Fruit fly (Drosophila melanogaster) whole organism, embryonic: ENCODE measurements around the gene CG42489.

Experiments used
- Ada2b ChIP-seq: fragments of 200-800 bp; sonication (Bioruptor generic); IDR thresholded peaks from 2 replicates; pipeline ENCODE4 v1.3.6; 2022; ENCODE audit warnings: missing biosample characterization, missing genetic modification characterization
- B-H2 ChIP-seq: fragments of 200-800 bp; sonication (Bioruptor generic); optimal IDR thresholded peaks from 2 replicates; lab custom pipeline; 2018; ENCODE audit warnings: missing biosample characterization, mild to moderate bottlenecking, missing genetic modification characterization
- CG10209 ChIP-seq: fragments of 200-800 bp; sonication (Bioruptor generic); optimal IDR thresholded peaks from 3 replicates; lab custom pipeline; 2017; ENCODE audit warnings: missing biosample characterization, mild to moderate bottlenecking, missing genetic modification characterization, missing genetic modification reagents
- CG1024 ChIP-seq: fragments of 200-800 bp; sonication (Bioruptor generic); IDR thresholded peaks from 2 replicates; pipeline ENCODE4 v1.3.6; 2022; ENCODE audit warnings: missing biosample characterization, missing genetic modification characterization
- CG11695 ChIP-seq: fragments of 200-800 bp; sonication (Bioruptor generic); IDR thresholded peaks from 3 replicates; pipeline ENCODE4 v1.3.6; 2022; ENCODE audit warnings: missing biosample characterization, missing genetic modification characterization
- CG12769 ChIP-seq: fragments of 200-800 bp; sonication (Bioruptor generic); optimal IDR thresholded peaks from 2 replicates; lab custom pipeline; 2019; ENCODE audit warnings: missing biosample characterization, mild to moderate bottlenecking, missing genetic modification characterization, moderate library complexity
- CG14050 ChIP-seq: fragments of 200-800 bp; sonication (Bioruptor generic); IDR thresholded peaks from 3 replicates; pipeline ENCODE4 v1.3.6; 2022; ENCODE audit warnings: missing biosample characterization, missing genetic modification characterization
- CG1602 ChIP-seq: fragments of 200-800 bp; sonication (Bioruptor generic); optimal IDR thresholded peaks from 3 replicates; lab custom pipeline; 2016; ENCODE audit warnings: missing biosample characterization, missing genetic modification characterization
- CG16779 ChIP-seq: fragments of 200-800 bp; sonication (Bioruptor generic); IDR thresholded peaks from 2 replicates; pipeline ENCODE4 v1.3.6; 2022; ENCODE audit warnings: missing biosample characterization, missing genetic modification characterization
- CG16815 ChIP-seq: fragments of 200-800 bp; sonication (Bioruptor generic); optimal IDR thresholded peaks from 3 replicates; lab custom pipeline; 2017; ENCODE audit warnings: missing biosample characterization, mild to moderate bottlenecking, missing genetic modification characterization
- CG16863 ChIP-seq: fragments of 200-800 bp; sonication (Bioruptor generic); optimal IDR thresholded peaks from 3 replicates; lab custom pipeline; 2016; ENCODE audit warnings: missing biosample characterization, missing genetic modification characterization
- CG33213 ChIP-seq: fragments of 200-800 bp; sonication (Bioruptor generic); optimal IDR thresholded peaks from 3 replicates; lab custom pipeline; 2016; ENCODE audit warnings: missing biosample characterization, missing genetic modification characterization
- CG3847 ChIP-seq: fragments of 200-800 bp; sonication (Bioruptor generic); IDR thresholded peaks from 2 replicates; pipeline ENCODE4 v1.3.6; 2022; ENCODE audit warnings: missing biosample characterization, missing genetic modification characterization
- CG3995 ChIP-seq: fragments of 200-800 bp; sonication (Bioruptor generic); optimal IDR thresholded peaks from 3 replicates; lab custom pipeline; 2016; ENCODE audit warnings: missing biosample characterization, missing genetic modification characterization
- CG4820 ChIP-seq: fragments of 200-800 bp; sonication (Bioruptor generic); optimal IDR thresholded peaks from 3 replicates; lab custom pipeline; 2016; ENCODE audit warnings: missing biosample characterization, missing genetic modification characterization
- CG5180 ChIP-seq: fragments of 200-800 bp; sonication (Bioruptor generic); optimal IDR thresholded peaks from 3 replicates; lab custom pipeline; 2017; ENCODE audit warnings: missing biosample characterization, missing genetic modification characterization, mild to moderate bottlenecking, moderate library complexity, missing genetic modification reagents
- CG7987 ChIP-seq: fragments of 200-800 bp; sonication (Bioruptor generic); optimal IDR thresholded peaks from 2 replicates; lab custom pipeline; 2018; ENCODE audit warnings: missing biosample characterization, mild to moderate bottlenecking, missing genetic modification characterization, moderate library complexity
- CG9437 ChIP-seq: fragments of 200-800 bp; sonication (Bioruptor generic); optimal IDR thresholded peaks from 2 replicates; lab custom pipeline; 2018; ENCODE audit warnings: missing biosample characterization, mild to moderate bottlenecking, missing genetic modification characterization
- CG9609 ChIP-seq: fragments of 200-800 bp; sonication (Bioruptor generic); optimal IDR thresholded peaks from 3 replicates; lab custom pipeline; 2016; ENCODE audit warnings: missing biosample characterization, missing genetic modification characterization
- Dip2 ChIP-seq: fragments of 200-800 bp; sonication (Bioruptor generic); IDR thresholded peaks from 2 replicates; pipeline ENCODE4 v1.3.6; 2022; ENCODE audit warnings: missing biosample characterization, missing genetic modification characterization
- Dp ChIP-seq: fragments of 200-800 bp; sonication (Bioruptor generic); optimal IDR thresholded peaks from 2 replicates; lab custom pipeline; 2018; ENCODE audit warnings: missing biosample characterization, mild to moderate bottlenecking, missing genetic modification characterization, moderate library complexity
- Fer2 ChIP-seq: fragments of 200-800 bp; sonication (Bioruptor generic); optimal IDR thresholded peaks from 2 replicates; lab custom pipeline; 2018; ENCODE audit warnings: missing biosample characterization, mild to moderate bottlenecking, missing genetic modification characterization, moderate library complexity
- Mad ChIP-seq: fragments of 200-800 bp; sonication (Bioruptor generic); optimal IDR thresholded peaks from 2 replicates; lab custom pipeline; 2016; ENCODE audit warnings: missing biosample characterization, missing genetic modification characterization
- Med ChIP-seq: fragments of 200-800 bp; sonication (Bioruptor generic); peaks from one replicate; lab custom pipeline; 2016; ENCODE audit warnings: missing biosample characterization, missing genetic modification characterization, mild to moderate bottlenecking, inconsistent platforms, moderate library complexity
- NFAT ChIP-seq: fragments of 200-800 bp; sonication (Bioruptor generic); IDR thresholded peaks from 2 replicates; pipeline ENCODE4 v1.3.6; 2022; ENCODE audit warnings: missing biosample characterization, missing genetic modification characterization
- NK7.1 ChIP-seq: fragments of 200-800 bp; sonication (Bioruptor generic); optimal IDR thresholded peaks from 3 replicates; lab custom pipeline; 2016; ENCODE audit warnings: missing biosample characterization, missing genetic modification characterization
- Neu2 ChIP-seq: fragments of 200-800 bp; sonication (Bioruptor generic); optimal IDR thresholded peaks from 3 replicates; lab custom pipeline; 2016; ENCODE audit warnings: missing biosample characterization, missing genetic modification characterization, borderline replicate concordance
- Side ChIP-seq: fragments of 200-800 bp; sonication (Bioruptor generic); optimal IDR thresholded peaks from 2 replicates; lab custom pipeline; 2016; ENCODE audit warnings: missing biosample characterization, missing genetic modification characterization
- ap ChIP-seq: fragments of 200-800 bp; sonication (Bioruptor generic); IDR thresholded peaks from 2 replicates; pipeline ENCODE4 v1.3.6; 2022; ENCODE audit warnings: missing biosample characterization, missing genetic modification characterization
- cato ChIP-seq: fragments of 200-800 bp; sonication (Bioruptor generic); optimal IDR thresholded peaks from 2 replicates; lab custom pipeline; 2016; ENCODE audit warnings: missing biosample characterization, missing genetic modification characterization, borderline replicate concordance
- ci ChIP-seq: fragments of 200-800 bp; sonication (Bioruptor generic); IDR thresholded peaks from 3 replicates; pipeline ENCODE4 v1.3.6; 2022; ENCODE audit warnings: missing biosample characterization, missing genetic modification characterization
- croc ChIP-seq: fragments of 200-800 bp; sonication (Bioruptor generic); conservative IDR thresholded peaks from 3 replicates; pipeline ENCODE4 v1.3.6; 2022; ENCODE audit warnings: missing biosample characterization, missing genetic modification characterization
- dm ChIP-seq: fragments of 200-800 bp; sonication (Bioruptor generic); optimal IDR thresholded peaks from 3 replicates; lab custom pipeline; 2016; ENCODE audit warnings: missing biosample characterization, missing genetic modification characterization
- en ChIP-seq: fragments of 200-800 bp; sonication (Bioruptor generic); optimal IDR thresholded peaks from 2 replicates; lab custom pipeline; 2016; ENCODE audit warnings: missing biosample characterization, missing genetic modification characterization
- fd3F ChIP-seq: fragments of 200-800 bp; sonication (Bioruptor generic); optimal IDR thresholded peaks from 2 replicates; lab custom pipeline; 2018; ENCODE audit warnings: missing biosample characterization, mild to moderate bottlenecking, missing genetic modification characterization, moderate library complexity
- gt ChIP-seq: fragments of 200-800 bp; sonication (Bioruptor generic); IDR thresholded peaks from 2 replicates; pipeline ENCODE4 v1.3.6; 2022; ENCODE audit warnings: missing biosample characterization, missing genetic modification characterization
- h ChIP-seq: fragments of >200 bp; optimal IDR thresholded peaks from 2 replicates; lab custom pipeline; 2017
- ham ChIP-seq: fragments of 200-800 bp; sonication (Bioruptor generic); IDR thresholded peaks from 2 replicates; pipeline ENCODE4 v1.3.6; 2022; ENCODE audit warnings: missing biosample characterization, missing genetic modification characterization
- hkb ChIP-seq, 2 experiments: fragments of 200-800 bp in 1 of 2; fragments of >200 bp in 1 of 2; sonication (Bioruptor generic) in 1 of 2; IDR thresholded peaks in 1 of 2; optimal IDR thresholded peaks in 1 of 2; 2 replicates each; pipeline versions ENCODE4 v1.3.6 to Lab custom; 2017 to 2022; ENCODE audit warnings: missing biosample characterization in 1 of 2, missing genetic modification characterization in 1 of 2
- inv ChIP-seq: fragments of 200-800 bp; sonication (Bioruptor generic); IDR thresholded peaks from 2 replicates; pipeline ENCODE4 v1.3.6; 2022; ENCODE audit warnings: missing biosample characterization, missing genetic modification characterization; ENCODE audit not compliant: partially characterized antibody
- jigr1 ChIP-seq: fragments of 200-800 bp; sonication (Bioruptor generic); IDR thresholded peaks from 3 replicates; pipeline ENCODE4 v1.3.6; 2022; ENCODE audit warnings: missing biosample characterization, missing genetic modification characterization
- ken ChIP-seq: fragments of 200-800 bp; sonication (Bioruptor generic); IDR thresholded peaks from 3 replicates; pipeline ENCODE4 v1.3.6; 2022; ENCODE audit warnings: missing biosample characterization, missing genetic modification characterization
- lola ChIP-seq, 3 experiments: fragments of >200 bp in 2 of 3; fragments of 200-800 bp in 1 of 3; sonication (Bioruptor generic) in 1 of 3; optimal IDR thresholded peaks; 2 replicates each; lab custom pipeline; 2017 to 2019; ENCODE audit warnings: missing biosample characterization in 3 of 3, missing genetic modification characterization in 3 of 3, mild to moderate bottlenecking in 1 of 3, moderate library complexity in 1 of 3
- luna ChIP-seq: fragments of 200-800 bp; sonication (Bioruptor generic); optimal IDR thresholded peaks from 2 replicates; lab custom pipeline; 2016; ENCODE audit warnings: missing biosample characterization, missing genetic modification characterization
- peb ChIP-seq: fragments of 200-800 bp; sonication (Bioruptor generic); IDR thresholded peaks from 2 replicates; pipeline ENCODE4 v1.3.6; 2022; ENCODE audit warnings: missing biosample characterization, missing genetic modification characterization
- slou ChIP-seq: fragments of 200-800 bp; sonication (Bioruptor generic); optimal IDR thresholded peaks from 3 replicates; lab custom pipeline; 2016; ENCODE audit warnings: missing biosample characterization, missing genetic modification characterization
- sug ChIP-seq: fragments of 200-800 bp; optimal IDR thresholded peaks from 2 replicates; lab custom pipeline; 2019; ENCODE audit warnings: missing biosample characterization, mild to moderate bottlenecking, missing genetic modification characterization, moderate library complexity
- tgo ChIP-seq: fragments of 200-800 bp; sonication (Bioruptor generic); IDR thresholded peaks from 3 replicates; pipeline ENCODE4 v1.3.6; 2022; ENCODE audit warnings: missing biosample characterization, missing genetic modification characterization
- unc-4 ChIP-seq: fragments of 200-800 bp; sonication (Bioruptor generic); IDR thresholded peaks from 2 replicates; pipeline ENCODE4 v1.3.6; 2022; ENCODE audit warnings: missing biosample characterization, missing genetic modification characterization; ENCODE audit not compliant: partially characterized antibody
- zfh2 ChIP-seq: fragments of 200-800 bp; sonication (Bioruptor generic); optimal IDR thresholded peaks from 2 replicates; lab custom pipeline; 2016; ENCODE audit warnings: missing biosample characterization, missing genetic modification characterization

The CG42489 gene

dm6 chr3R:8663668-8664283, 9.2 kb upstream of the CG42489 start, which contains the start of gene CG8032 (continued):
- TF ChIP-seq Med (GFP tag; lab: Kevin White, UChicago): peak; percentile 95
- TF ChIP-seq NFAT: no peak
- TF ChIP-seq en: no peak
- peak; percentile 25 for TF ChIP-seq Side (GFP tag; lab: Kevin White, UChicago)
- no peak for TF ChIP-seq CG9437 (GFP tag; lab: Kevin White, UChicago)
- no peak for TF ChIP-seq croc (GFP tag; lab: Robert Waterston, UW)
- TF ChIP-seq CG1602 (GFP tag; lab: Kevin White, UChicago): no peak
- no peak for TF ChIP-seq CG5180
- TF ChIP-seq gt: no peak
- peak; percentile 44 for TF ChIP-seq CG4820 (GFP tag; lab: Kevin White, UChicago)
- no peak for TF ChIP-seq CG9609 (GFP tag; lab: Kevin White, UChicago)
- TF ChIP-seq Dip2 (GFP tag; lab: Robert Waterston, UW): no peak
- TF ChIP-seq unc-4 (GFP tag; lab: Robert Waterston, UW): peak; percentile 71
- no peak for TF ChIP-seq B-H2 (GFP tag; lab: Kevin White, UChicago)
- TF ChIP-seq fd3F (GFP tag; lab: Kevin White, UChicago): no peak
- no peak for TF ChIP-seq Neu2 (GFP tag; lab: Kevin White, UChicago)
- peak; percentile 5 for TF ChIP-seq CG10209 (GFP tag; lab: Kevin White, UChicago)
- no peak for TF ChIP-seq CG14050
- TF ChIP-seq ham (GFP tag; lab: Robert Waterston, UW): no peak
- no peak for TF ChIP-seq Ada2b (GFP tag; lab: Robert Waterston, UW)
- peak; percentile 13 for TF ChIP-seq luna (GFP tag; lab: Kevin White, UChicago)
- TF ChIP-seq hkb (optimal IDR thresholded peaks at IDR 0.05; lab: Kevin White, UChicago): no peak
- TF ChIP-seq hkb (GFP tag; IDR thresholded peaks at IDR 0.05; lab: Robert Waterston, UW): 0 out of 2 replicates have a peak, but pooled peaks have one; percentile 15
- no peak for TF ChIP-seq CG11695 (GFP tag; lab: Robert Waterston, UW)
- TF ChIP-seq Dp (GFP tag; lab: Kevin White, UChicago): peak; percentile 37
- no peak for TF ChIP-seq CG1024 (GFP tag; lab: Robert Waterston, UW)
- no peak for TF ChIP-seq CG16779 (GFP tag; lab: Robert Waterston, UW)
- peak; percentile 74 for TF ChIP-seq CG3847
- peak; percentile 70 for TF ChIP-seq CG3995
- TF ChIP-seq Fer2 (tag; lab: Kevin White, UChicago): no peak
- TF ChIP-seq NK7.1 (GFP tag; lab: Kevin White, UChicago): no peak
- peak; percentile 55 for TF ChIP-seq CG33213 (GFP tag; lab: Kevin White, UChicago)
- TF ChIP-seq CG16863 (GFP tag; lab: Kevin White, UChicago): peak; percentile 60
- TF ChIP-seq CG12769: peak; percentile 51
- TF ChIP-seq ken (GFP tag; lab: Robert Waterston, UW): 0 out of 3 replicates have a peak, but pooled peaks have one; percentile 4
- TF ChIP-seq ci (GFP tag; lab: Robert Waterston, UW): no peak; the same call in 2 of the 3 replicates
- TF ChIP-seq cato: no peak
- no peak for TF ChIP-seq jigr1 (GFP tag; lab: Robert Waterston, UW)
- no peak; the same call in 2 of the 3 replicates for TF ChIP-seq tgo (GFP tag; lab: Robert Waterston, UW)
- TF ChIP-seq CG7987 (GFP tag; lab: Kevin White, UChicago): peak; percentile 9
- peak; percentile 48 for TF ChIP-seq zfh2 (GFP tag; lab: Kevin White, UChicago)
- 0 out of 2 replicates have a peak, but pooled peaks have one; percentile 27 for TF ChIP-seq inv (GFP tag; lab: Robert Waterston, UW)
- TF ChIP-seq dm (GFP tag; lab: Kevin White, UChicago): peak; percentile 60
- TF ChIP-seq lola (GFP tag; optimal IDR thresholded peaks at IDR 0.05; lab: Kevin White, UChicago): peak in 1 of 3 experiments; percentile 19
- TF ChIP-seq ap (GFP tag; lab: Robert Waterston, UW): no peak
- TF ChIP-seq CG16815 (GFP tag; lab: Kevin White, UChicago): no peak
- peak; percentile 39 for TF ChIP-seq sug (tag; lab: Kevin White, UChicago)
- TF ChIP-seq peb (GFP tag; lab: Robert Waterston, UW): 0 out of 2 replicates have a peak, but pooled peaks have one; percentile 17
- TF ChIP-seq Mad: peak; percentile 54
- TF ChIP-seq h (lab: Kevin White, UChicago): no peak
- TF ChIP-seq slou (GFP tag; lab: Kevin White, UChicago): no peak
